Fruit fly (Drosophila melanogaster) whole organism, wandering third instar larva: Measurements from ENCODE around the gene Iyd.

ENCODE experiments used
- Abd-B ChIP-seq: fragments of >200 bp; optimal IDR thresholded peaks from 2 replicates; lab custom pipeline; 2017; ENCODE audit warnings: missing biosample characterization, missing genetic modification characterization
- CG32264 ChIP-seq: fragments of 200-800 bp; sonication (Bioruptor generic); optimal IDR thresholded peaks from 2 replicates; lab custom pipeline; 2016; ENCODE audit warnings: missing biosample characterization, missing genetic modification characterization
- CG9705 ChIP-seq: fragments of 200-800 bp; sonication (Bioruptor generic); optimal IDR thresholded peaks from 2 replicates; lab custom pipeline; 2018; ENCODE audit warnings: missing biosample characterization, mild to moderate bottlenecking, missing genetic modification characterization
- CrebA ChIP-seq: fragments of 200-800 bp; sonication (Bioruptor generic); optimal IDR thresholded peaks from 2 replicates; lab custom pipeline; 2016; ENCODE audit warnings: missing biosample characterization, mild to moderate bottlenecking, missing genetic modification characterization, borderline replicate concordance
- Dfd ChIP-seq: fragments of >200 bp; optimal IDR thresholded peaks from 2 replicates; lab custom pipeline; 2017; ENCODE audit warnings: missing biosample characterization, missing genetic modification characterization
- Dif ChIP-seq: fragments of 200-275, 200-300 bp; sonication (Bioruptor generic); optimal IDR thresholded peaks from 2 replicates; lab custom pipeline; 2018; ENCODE audit warnings: missing biosample characterization, missing genetic modification characterization; ENCODE audit not compliant: partially characterized antibody
- GATAd ChIP-seq: sonication (Bioruptor generic); optimal IDR thresholded peaks from 2 replicates; lab custom pipeline; 2016; ENCODE audit warnings: missing biosample characterization, missing genetic modification characterization
- HLH106 ChIP-seq: fragments of 200-800 bp; optimal IDR thresholded peaks from 3 replicates; lab custom pipeline; 2019; ENCODE audit warnings: missing biosample characterization, mild to moderate bottlenecking, missing genetic modification characterization, moderate library complexity
- Hnf4 ChIP-seq: fragments of 200-800 bp; sonication (Bioruptor generic); optimal IDR thresholded peaks from 2 replicates; lab custom pipeline; 2016; ENCODE audit warnings: missing biosample characterization, mild to moderate bottlenecking, missing genetic modification characterization
- Hr78 ChIP-seq: fragments of >200 bp; optimal IDR thresholded peaks from 2 replicates; lab custom pipeline; 2017; ENCODE audit warnings: missing biosample characterization, missing genetic modification characterization
- Hr83 ChIP-seq: fragments of 200-300 bp; sonication (Bioruptor generic); optimal IDR thresholded peaks from 2 replicates; lab custom pipeline; 2016; ENCODE audit warnings: missing biosample characterization, mild to moderate bottlenecking, missing genetic modification characterization, moderate library complexity; ENCODE audit not compliant: poor library complexity, severe bottlenecking
- Jra ChIP-seq: sonication (Bioruptor generic); optimal IDR thresholded peaks from 2 replicates; lab custom pipeline; 2016; ENCODE audit warnings: missing biosample characterization, missing genetic modification characterization
- Mio ChIP-seq: sonication (Bioruptor generic); optimal IDR thresholded peaks from 2 replicates; lab custom pipeline; 2016; ENCODE audit warnings: missing biosample characterization, missing genetic modification characterization
- Myc ChIP-seq: fragments of >200 bp; optimal IDR thresholded peaks from 2 replicates; lab custom pipeline; 2017
- N ChIP-seq: fragments of >200 bp; optimal IDR thresholded peaks from 2 replicates; lab custom pipeline; 2018; ENCODE audit warnings: missing biosample characterization, missing external identifiers, missing genetic modification characterization
- OdsH ChIP-seq: fragments of 200-800 bp; sonication (Bioruptor generic); optimal IDR thresholded peaks from 2 replicates; lab custom pipeline; 2016; ENCODE audit warnings: missing biosample characterization, mild to moderate bottlenecking, missing genetic modification characterization
- Rel ChIP-seq, 2 experiments: fragments of 200-800 bp; sonication (Bioruptor generic) in 1 of 2; optimal IDR thresholded peaks; 2 replicates in 1 of 2; 3 replicates in 1 of 2; lab custom pipeline; 2016 to 2019; ENCODE audit warnings: mild to moderate bottlenecking in 2 of 2, missing biosample characterization in 2 of 2, missing genetic modification characterization in 2 of 2, moderate library complexity in 1 of 2
- Sp1 ChIP-seq: fragments of 200-800 bp; sonication (Bioruptor generic); optimal IDR thresholded peaks from 3 replicates; lab custom pipeline; 2019; ENCODE audit warnings: missing biosample characterization, mild to moderate bottlenecking, missing genetic modification characterization, moderate library complexity
- Vsx2 ChIP-seq: fragments of 200-300, 225-300 bp; sonication (Bioruptor generic); optimal IDR thresholded peaks from 2 replicates; lab custom pipeline; 2018; ENCODE audit warnings: missing biosample characterization, missing genetic modification characterization; ENCODE audit not compliant: partially characterized antibody
- br ChIP-seq: fragments of 200-800 bp; sonication (Bioruptor generic); optimal IDR thresholded peaks from 2 replicates; lab custom pipeline; 2016; ENCODE audit warnings: missing biosample characterization, missing genetic modification characterization
- brk ChIP-seq: fragments of 200-800 bp; sonication (Bioruptor generic); optimal IDR thresholded peaks from 2 replicates; lab custom pipeline; 2016; ENCODE audit warnings: missing biosample characterization, mild to moderate bottlenecking, missing genetic modification characterization
- dl ChIP-seq, 2 experiments: fragments of 175-275, 200-275 bp in 1 of 2; fragments of 200-275 bp in 1 of 2; sonication (Bioruptor generic); optimal IDR thresholded peaks; lab custom pipeline; 2018; ENCODE audit warnings: mild to moderate bottlenecking in 2 of 2, missing biosample characterization in 2 of 2, missing genetic modification characterization in 2 of 2, moderate library complexity in 2 of 2; ENCODE audit not compliant: partially characterized antibody in 2 of 2, insufficient read depth in 1 of 2
- dmrt93B ChIP-seq: fragments of 200-800 bp; sonication (Bioruptor generic); optimal IDR thresholded peaks from 2 replicates; lab custom pipeline; 2018; ENCODE audit warnings: missing biosample characterization, mild to moderate bottlenecking, missing genetic modification characterization
- dsf ChIP-seq: sonication (Bioruptor generic); optimal IDR thresholded peaks from 2 replicates; lab custom pipeline; 2016; ENCODE audit warnings: missing biosample characterization, missing genetic modification characterization, borderline replicate concordance
- ey ChIP-seq: fragments of 200-800 bp; sonication (Bioruptor generic); optimal IDR thresholded peaks from 2 replicates; lab custom pipeline; 2016; ENCODE audit warnings: missing biosample characterization, missing genetic modification characterization
- foxo ChIP-seq, 2 experiments: fragments of 200-800 bp; sonication (Bioruptor generic); optimal IDR thresholded peaks; 2 replicates in 1 of 2; 3 replicates in 1 of 2; lab custom pipeline; 2016 to 2017; ENCODE audit warnings: missing biosample characterization in 2 of 2, missing genetic modification characterization in 2 of 2
- fru ChIP-seq: fragments of 200-800 bp; sonication (Bioruptor generic); optimal IDR thresholded peaks from 3 replicates; lab custom pipeline; 2016; ENCODE audit warnings: missing biosample characterization, mild to moderate bottlenecking, missing genetic modification characterization
- jim ChIP-seq: fragments of 175-275, 200-325 bp; sonication (Bioruptor generic); optimal IDR thresholded peaks from 2 replicates; lab custom pipeline; 2016; ENCODE audit warnings: missing biosample characterization, mild to moderate bottlenecking, missing genetic modification characterization
- lola ChIP-seq: fragments of >200 bp; optimal IDR thresholded peaks from 2 replicates; lab custom pipeline; 2017; ENCODE audit warnings: missing biosample characterization, missing genetic modification characterization
- pan ChIP-seq: fragments of >200 bp; optimal IDR thresholded peaks from 2 replicates; lab custom pipeline; 2017
- psq ChIP-seq: fragments of 200-800 bp; sonication (Bioruptor generic); optimal IDR thresholded peaks from 3 replicates; lab custom pipeline; 2017; ENCODE audit warnings: missing biosample characterization, mild to moderate bottlenecking, missing genetic modification characterization, moderate library complexity
- sage ChIP-seq: fragments of 200-800 bp; sonication (Bioruptor generic); optimal IDR thresholded peaks from 2 replicates; lab custom pipeline; 2016; ENCODE audit warnings: missing biosample characterization, mild to moderate bottlenecking, missing genetic modification characterization
- sv ChIP-seq: fragments of 200-800 bp; sonication (Bioruptor generic); optimal IDR thresholded peaks from 3 replicates; lab custom pipeline; 2016; ENCODE audit warnings: missing biosample characterization, missing genetic modification characterization
- tai ChIP-seq: sonication (Bioruptor generic); optimal IDR thresholded peaks from 2 replicates; lab custom pipeline; 2016; ENCODE audit warnings: missing biosample characterization, missing genetic modification characterization
- usp ChIP-seq: fragments of >200 bp; optimal IDR thresholded peaks from 2 replicates; lab custom pipeline; 2017; ENCODE audit warnings: missing biosample characterization, missing genetic modification characterization
- woc ChIP-seq: sonication (Bioruptor generic); optimal IDR thresholded peaks from 2 replicates; lab custom pipeline; 2016; ENCODE audit warnings: missing biosample characterization, mild to moderate bottlenecking, missing genetic modification characterization

The Iyd gene

dm6 chr3L:11053843-11054242, 42.2 kb downstream of the Iyd start, which contains the start of gene CG7888:
TSS of gene CG7888 (plus strand) at chr3L:11054035.
- TF ChIP-seq Vsx2 (GFP tag; lab: Kevin White, UChicago) (no peak), Mio (no peak), pan (lab: Kevin White, UChicago) (no peak), OdsH (GFP tag; lab: Kevin White, UChicago) (no peak), dmrt93B (no peak), Myc (lab: Kevin White, UChicago) (no peak), sv (GFP tag; lab: Kevin White, UChicago) (no peak), N (no peak), woc (no peak)

dm6 chr3L:11052760-11053259, 43.2 kb downstream of the Iyd start:
- TF ChIP-seq br (GFP tag; lab: Kevin White, UChicago), result no peak
- TF ChIP-seq woc, result no peak
- TF ChIP-seq ey, result no peak
- peak; percentile 4 for TF ChIP-seq fru (GFP tag; lab: Kevin White, UChicago)
- no peak for TF ChIP-seq CG32264 (GFP tag; lab: Kevin White, UChicago)
- TF ChIP-seq pan (lab: Kevin White, UChicago), result no peak
- no peak for TF ChIP-seq Abd-B (GFP tag; lab: Kevin White, UChicago)
- TF ChIP-seq Hr83, result no peak

- TF ChIP-seq Sp1 (GFP tag; lab: Kevin White, UChicago), result no peak
- TF ChIP-seq Hnf4 (GFP tag; lab: Kevin White, UChicago), result no peak
- no peak for TF ChIP-seq Rel (GFP tag; optimal IDR thresholded peaks at IDR 0.05; lab: Kevin White, UChicago)
- no peak for TF ChIP-seq Rel (tag; optimal IDR thresholded peaks at IDR 0.05; lab: Kevin White, UChicago)
Observed at dm6 chr3L:11051271-11051670, 44.8 kb downstream of the Iyd start, which contains the start of gene CG43693. TSS of gene CG43693 (minus strand) at chr3L:11051371.

- no peak for TF ChIP-seq Dfd (GFP tag; lab: Kevin White, UChicago)
- TF ChIP-seq Dif (GFP tag; lab: Kevin White, UChicago), result no peak
- TF ChIP-seq sv (GFP tag; lab: Kevin White, UChicago), result no peak
- TF ChIP-seq lola (GFP tag; lab: Kevin White, UChicago), result no peak
- no peak for TF ChIP-seq psq (GFP tag; lab: Kevin White, UChicago)
- TF ChIP-seq woc, result no peak
- no peak for TF ChIP-seq Mio
- no peak for TF ChIP-seq Sp1 (GFP tag; lab: Kevin White, UChicago)
- no peak for TF ChIP-seq Vsx2 (GFP tag; lab: Kevin White, UChicago)
- TF ChIP-seq tai (GFP tag; lab: Kevin White, UChicago), result no peak
- no peak for TF ChIP-seq Hr78
- no peak for TF ChIP-seq dsf (GFP tag; lab: Kevin White, UChicago)
- no peak for TF ChIP-seq OdsH (GFP tag; lab: Kevin White, UChicago)
- TF ChIP-seq CrebA (GFP tag; lab: Kevin White, UChicago), result no peak
- TF ChIP-seq, all 38 proteins: peak for 0
Observed at dm6 chr3L:11049414-11049813, 46.6 kb downstream of the Iyd start.

- peak; percentile 24 for TF ChIP-seq sv (GFP tag; lab: Kevin White, UChicago)
- no peak for TF ChIP-seq Abd-B (GFP tag; lab: Kevin White, UChicago)
- no peak for TF ChIP-seq dl (GFP tag; optimal IDR thresholded peaks at IDR 0.05; lab: Kevin White, UChicago; ENCODE audit: insufficient read depth in 1 of 2, partially characterized antibody in 2 of 2)
- no peak for TF ChIP-seq Dfd (GFP tag; lab: Kevin White, UChicago)
- TF ChIP-seq Jra (GFP tag; lab: Kevin White, UChicago), result no peak
- peak; percentile 60 for TF ChIP-seq fru (GFP tag; lab: Kevin White, UChicago)
- TF ChIP-seq Myc (lab: Kevin White, UChicago), result peak; percentile 92
- no peak for TF ChIP-seq pan (lab: Kevin White, UChicago)
- TF ChIP-seq dmrt93B, result peak; percentile 21
- no peak for TF ChIP-seq sage (GFP tag; lab: Kevin White, UChicago)
- TF ChIP-seq Vsx2 (GFP tag; lab: Kevin White, UChicago), result peak; percentile 85
- peak; percentile 73 for TF ChIP-seq br (GFP tag; lab: Kevin White, UChicago)
- TF ChIP-seq lola (GFP tag; lab: Kevin White, UChicago), result no peak
- TF ChIP-seq N, result no peak
- TF ChIP-seq GATAd (GFP tag; lab: Kevin White, UChicago), result no peak
- peak; percentile 3 for TF ChIP-seq jim (GFP tag; lab: Kevin White, UChicago)
- no peak for TF ChIP-seq CG32264 (GFP tag; lab: Kevin White, UChicago)
- no peak for TF ChIP-seq CG9705 (GFP tag; lab: Kevin White, UChicago)
- TF ChIP-seq Mio, result no peak
- TF ChIP-seq Sp1 (GFP tag; lab: Kevin White, UChicago), result no peak
- peak in 1 of 2 experiments; percentile 74 for TF ChIP-seq foxo (GFP tag; optimal IDR thresholded peaks at IDR 0.05; lab: Kevin White, UChicago)
- no peak for TF ChIP-seq brk (GFP tag; lab: Kevin White, UChicago)
- TF ChIP-seq tai (GFP tag; lab: Kevin White, UChicago), result peak; percentile 43
- no peak for TF ChIP-seq Dif (GFP tag; lab: Kevin White, UChicago)
- TF ChIP-seq psq (GFP tag; lab: Kevin White, UChicago), result peak; percentile 28
- TF ChIP-seq Hr83, result peak; percentile 67
- TF ChIP-seq dsf (GFP tag; lab: Kevin White, UChicago), result no peak
- no peak for TF ChIP-seq usp (GFP tag; lab: Kevin White, UChicago)
- TF ChIP-seq HLH106 (tag; lab: Kevin White, UChicago), result peak; percentile 45
- TF ChIP-seq CrebA (GFP tag; lab: Kevin White, UChicago), result no peak
- TF ChIP-seq Hr78, result no peak
- TF ChIP-seq ey, result peak; percentile 44
- no peak for TF ChIP-seq Rel (GFP tag; optimal IDR thresholded peaks at IDR 0.05; lab: Kevin White, UChicago)
- TF ChIP-seq Rel (tag; optimal IDR thresholded peaks at IDR 0.05; lab: Kevin White, UChicago), result no peak
- TF ChIP-seq OdsH (GFP tag; lab: Kevin White, UChicago), result peak; percentile 60
Observed at dm6 chr3L:11047877-11048276, 48.2 kb downstream of the Iyd start.
